Worm (Caenorhabditis elegans) whole organism, L4/young adult: ENCODE results near the gene ugt-15.

ENCODE experiments used
- W03F9.2 ChIP-seq: fragments of 150-350 bp; optimal IDR thresholded peaks from 2 replicates; lab custom pipeline; 2014; ENCODE audit warnings: missing biosample characterization, missing genetic modification characterization
- dao-5 ChIP-seq: sonication (generic microtip); optimal IDR thresholded peaks from 2 replicates; lab custom pipeline; 2016; ENCODE audit warnings: missing genotype, missing genetic modification characterization, moderate library complexity, missing compliant biosample characterization
- him-1 ChIP-seq: sonication (generic microtip); optimal IDR thresholded peaks from 2 replicates; lab custom pipeline; 2016; ENCODE audit warnings: missing genotype, missing genetic modification reagents, missing genetic modification characterization, missing compliant biosample characterization

- TF ChIP-seq him-1 (tag; lab: Kevin White, UChicago) (no peak), dao-5 (tag; lab: Kevin White, UChicago) (no peak), W03F9.2 (tag; lab: Kevin White, UChicago) (no peak)
These were observed 17.4 kb upstream of the ugt-15 start, which contains the start of gene ZC443.1 for ce11 chrV:12809876-12810275.
